Fruit fly (Drosophila melanogaster) whole organism, embryonic: ENCODE measurements around the gene Rad60.

Source experiments
- B-H1 ChIP-seq: fragments of 200-800 bp; sonication (Bioruptor generic); IDR thresholded peaks from 3 replicates; pipeline ENCODE4 v1.3.6; 2022; ENCODE audit warnings: missing biosample characterization, missing genetic modification characterization
- CG10462 ChIP-seq: fragments of 200-800 bp; sonication (Bioruptor generic); optimal IDR thresholded peaks from 2 replicates; lab custom pipeline; 2016; ENCODE audit warnings: missing biosample characterization, missing genetic modification characterization
- CG11398 ChIP-seq: fragments of 200-800 bp; sonication (Bioruptor generic); optimal IDR thresholded peaks from 2 replicates; lab custom pipeline; 2016; ENCODE audit warnings: missing biosample characterization, missing genetic modification characterization
- CG11695 ChIP-seq: fragments of 200-800 bp; sonication (Bioruptor generic); IDR thresholded peaks from 3 replicates; pipeline ENCODE4 v1.3.6; 2022; ENCODE audit warnings: missing biosample characterization, missing genetic modification characterization
- CG12659 ChIP-seq: fragments of 200-800 bp; sonication (Bioruptor generic); optimal IDR thresholded peaks from 3 replicates; lab custom pipeline; 2017; ENCODE audit warnings: mild to moderate bottlenecking, missing biosample characterization, missing genetic modification reagents, missing genetic modification characterization
- CG15269 ChIP-seq: fragments of 200-800 bp; sonication (Bioruptor generic); optimal IDR thresholded peaks from 2 replicates; lab custom pipeline; 2018; ENCODE audit warnings: missing biosample characterization, mild to moderate bottlenecking, missing genetic modification characterization, moderate library complexity
- CG1603 ChIP-seq: fragments of 200-800 bp; sonication (Bioruptor generic); optimal IDR thresholded peaks from 2 replicates; lab custom pipeline; 2019; ENCODE audit warnings: missing biosample characterization, mild to moderate bottlenecking, missing genetic modification characterization, moderate library complexity
- CG16779 ChIP-seq: fragments of 200-800 bp; sonication (Bioruptor generic); IDR thresholded peaks from 2 replicates; pipeline ENCODE4 v1.3.6; 2022; ENCODE audit warnings: missing biosample characterization, missing genetic modification characterization
- CG1792 ChIP-seq: fragments of 200-800 bp; sonication (Bioruptor generic); optimal IDR thresholded peaks from 2 replicates; lab custom pipeline; 2016; ENCODE audit warnings: missing biosample characterization, missing genetic modification characterization
- CG32532 ChIP-seq: fragments of 200-800 bp; sonication (Bioruptor generic); IDR thresholded peaks from 2 replicates; pipeline ENCODE4 v1.3.6; 2022; ENCODE audit warnings: missing biosample characterization, missing genetic modification characterization
- CG4820 ChIP-seq: fragments of 200-800 bp; sonication (Bioruptor generic); optimal IDR thresholded peaks from 3 replicates; lab custom pipeline; 2016; ENCODE audit warnings: missing biosample characterization, missing genetic modification characterization
- CG6175 ChIP-seq: fragments of 200-800 bp; sonication (Bioruptor generic); IDR thresholded peaks from 3 replicates; pipeline ENCODE4 v1.3.6; 2022; ENCODE audit warnings: missing biosample characterization, missing genetic modification characterization
- CG7839 ChIP-seq: fragments of 200-800 bp; sonication (Bioruptor generic); optimal IDR thresholded peaks from 3 replicates; lab custom pipeline; 2018; ENCODE audit warnings: missing biosample characterization, mild to moderate bottlenecking, missing genetic modification characterization, moderate library complexity
- CG9817 ChIP-seq: fragments of 200-800 bp; sonication (Bioruptor generic); optimal IDR thresholded peaks from 2 replicates; lab custom pipeline; 2018; ENCODE audit warnings: missing biosample characterization, mild to moderate bottlenecking, missing genetic modification characterization, moderate library complexity
- CG9876 ChIP-seq: fragments of 200-800 bp; sonication (Bioruptor generic); optimal IDR thresholded peaks from 2 replicates; lab custom pipeline; 2016; ENCODE audit warnings: missing biosample characterization, missing genetic modification characterization
- Chrac-16 ChIP-seq: fragments of 200-800 bp; sonication (Bioruptor generic); optimal IDR thresholded peaks from 3 replicates; lab custom pipeline; 2016; ENCODE audit warnings: missing biosample characterization, missing genetic modification characterization
- CoRest ChIP-seq: fragments of 200-800 bp; sonication (Bioruptor generic); optimal IDR thresholded peaks from 3 replicates; lab custom pipeline; 2018; ENCODE audit warnings: missing biosample characterization, mild to moderate bottlenecking, missing genetic modification characterization, moderate library complexity
- H15 ChIP-seq: fragments of 200-800 bp; sonication (Bioruptor generic); IDR thresholded peaks from 3 replicates; pipeline ENCODE4 v1.3.6; 2022; ENCODE audit warnings: missing biosample characterization, missing genetic modification characterization
- HHEX ChIP-seq: fragments of 200-800 bp; sonication (Bioruptor generic); optimal IDR thresholded peaks from 3 replicates; lab custom pipeline; 2017; ENCODE audit warnings: missing biosample characterization, mild to moderate bottlenecking, missing genetic modification characterization, missing genetic modification reagents
- Hmr ChIP-seq: fragments of 200-800 bp; sonication (Bioruptor generic); optimal IDR thresholded peaks from 3 replicates; lab custom pipeline; 2017; ENCODE audit warnings: mild to moderate bottlenecking, missing biosample characterization, missing genetic modification reagents, missing genetic modification characterization
- Jarid2 ChIP-seq: fragments of 200-800 bp; sonication (Bioruptor generic); optimal IDR thresholded peaks from 3 replicates; lab custom pipeline; 2017; ENCODE audit warnings: mild to moderate bottlenecking, missing biosample characterization, missing genetic modification reagents, missing genetic modification characterization
- Lim3 ChIP-seq: fragments of 200-800 bp; sonication (Bioruptor generic); IDR thresholded peaks from 2 replicates; pipeline ENCODE4 v1.3.6; 2022; ENCODE audit warnings: missing biosample characterization, missing genetic modification characterization
- NFAT ChIP-seq: fragments of 200-800 bp; sonication (Bioruptor generic); IDR thresholded peaks from 2 replicates; pipeline ENCODE4 v1.3.6; 2022; ENCODE audit warnings: missing biosample characterization, missing genetic modification characterization
- Sox100B ChIP-seq: fragments of 200-800 bp; sonication (Bioruptor generic); optimal IDR thresholded peaks from 3 replicates; lab custom pipeline; 2018; ENCODE audit warnings: missing biosample characterization, mild to moderate bottlenecking, missing genetic modification characterization
- Sox102F ChIP-seq: fragments of 200-800 bp; sonication (Bioruptor generic); optimal IDR thresholded peaks from 2 replicates; lab custom pipeline; 2018; ENCODE audit warnings: missing biosample characterization, mild to moderate bottlenecking, missing genetic modification characterization, moderate library complexity
- Sry-β ChIP-seq: fragments of 200-800 bp; sonication (Bioruptor generic); optimal IDR thresholded peaks from 2 replicates; lab custom pipeline; 2018; ENCODE audit warnings: missing biosample characterization, mild to moderate bottlenecking, missing genetic modification characterization, moderate library complexity
- Xbp1 ChIP-seq: fragments of 200-800 bp; sonication (Bioruptor generic); optimal IDR thresholded peaks from 3 replicates; lab custom pipeline; 2016; ENCODE audit warnings: missing biosample characterization, mild to moderate bottlenecking, missing genetic modification characterization
- ash1 ChIP-seq: fragments of 200-800 bp; sonication (Bioruptor generic); optimal IDR thresholded peaks from 2 replicates; lab custom pipeline; 2018; ENCODE audit warnings: missing biosample characterization, mild to moderate bottlenecking, missing genetic modification characterization
- bbx ChIP-seq: fragments of 200-800 bp; sonication (Bioruptor generic); IDR thresholded peaks from 2 replicates; pipeline ENCODE4 v1.3.6; 2022; ENCODE audit warnings: missing biosample characterization, missing genetic modification characterization; ENCODE audit not compliant: partially characterized antibody
- btn ChIP-seq: fragments of 200-800 bp; sonication (Bioruptor generic); optimal IDR thresholded peaks from 2 replicates; lab custom pipeline; 2016; ENCODE audit warnings: missing biosample characterization, missing genetic modification characterization
- cg ChIP-seq: fragments of 200-800 bp; sonication (Bioruptor generic); optimal IDR thresholded peaks from 3 replicates; lab custom pipeline; 2019; ENCODE audit warnings: missing biosample characterization, mild to moderate bottlenecking, missing genetic modification characterization, moderate library complexity
- corto ChIP-seq: fragments of 200-800 bp; sonication (Bioruptor generic); optimal IDR thresholded peaks from 2 replicates; lab custom pipeline; 2016; ENCODE audit warnings: missing biosample characterization, mild to moderate bottlenecking, missing genetic modification characterization, moderate library complexity
- crp ChIP-seq, 2 experiments: fragments of 200-800 bp; sonication (Bioruptor generic); optimal IDR thresholded peaks; 2 replicates in 1 of 2; 3 replicates in 1 of 2; lab custom pipeline; 2017; ENCODE audit warnings: missing biosample characterization in 2 of 2, missing genetic modification characterization in 2 of 2, mild to moderate bottlenecking in 1 of 2, moderate library complexity in 1 of 2
- cwo ChIP-seq: fragments of 200-800 bp; sonication (Bioruptor generic); optimal IDR thresholded peaks from 3 replicates; lab custom pipeline; 2017; ENCODE audit warnings: missing biosample characterization, missing genetic modification characterization, mild to moderate bottlenecking, moderate library complexity, missing genetic modification reagents
- gcm ChIP-seq: fragments of 200-800 bp; sonication (Bioruptor generic); optimal IDR thresholded peaks from 2 replicates; lab custom pipeline; 2019; ENCODE audit warnings: missing biosample characterization, mild to moderate bottlenecking, missing genetic modification characterization, moderate library complexity
- kni ChIP-seq: fragments of 200-800 bp; sonication (Bioruptor generic); optimal IDR thresholded peaks from 3 replicates; lab custom pipeline; 2017; ENCODE audit warnings: mild to moderate bottlenecking, missing biosample characterization, missing genetic modification reagents, missing genetic modification characterization
- lilli ChIP-seq: fragments of 200-800 bp; sonication (Bioruptor generic); optimal IDR thresholded peaks from 3 replicates; lab custom pipeline; 2016; ENCODE audit warnings: missing biosample characterization, missing genetic modification characterization
- lov ChIP-seq, 2 experiments: fragments of 200-800 bp in 1 of 2; fragments of >200 bp in 1 of 2; sonication (Bioruptor generic) in 1 of 2; IDR thresholded peaks in 1 of 2; optimal IDR thresholded peaks in 1 of 2; 2 replicates in 1 of 2; 3 replicates in 1 of 2; pipeline versions ENCODE4 v1.3.6 to Lab custom; 2017 to 2022; ENCODE audit warnings: missing biosample characterization in 1 of 2, missing genetic modification characterization in 1 of 2
- odd ChIP-seq: fragments of 200-800 bp; sonication (Bioruptor generic); optimal IDR thresholded peaks from 2 replicates; lab custom pipeline; 2017; ENCODE audit warnings: missing biosample characterization, mild to moderate bottlenecking, missing genetic modification characterization
- org-1 ChIP-seq: fragments of 200-800 bp; sonication (Bioruptor generic); optimal IDR thresholded peaks from 2 replicates; lab custom pipeline; 2017; ENCODE audit warnings: missing biosample characterization, missing genetic modification characterization
- pb ChIP-seq: fragments of 200-800 bp; sonication (Bioruptor generic); optimal IDR thresholded peaks from 3 replicates; lab custom pipeline; 2016; ENCODE audit warnings: missing biosample characterization, missing genetic modification characterization
- prd ChIP-seq, 3 experiments: fragments of >200 bp in 2 of 3; fragments of 200-800 bp in 1 of 3; sonication (Bioruptor generic) in 1 of 3; optimal IDR thresholded peaks in 2 of 3; IDR thresholded peaks in 1 of 3; 2 replicates in 2 of 3; 3 replicates in 1 of 3; pipeline versions ENCODE4 v1.3.6 to Lab custom; 2017 to 2022; ENCODE audit warnings: missing biosample characterization in 1 of 3, missing genetic modification characterization in 1 of 3
- psq ChIP-seq: fragments of 200-800 bp; sonication (Bioruptor generic); optimal IDR thresholded peaks from 2 replicates; lab custom pipeline; 2017; ENCODE audit warnings: missing biosample characterization, missing genetic modification characterization
- sc ChIP-seq, 3 experiments: fragments of >200 bp in 2 of 3; fragments of 200-800 bp in 1 of 3; sonication (Bioruptor generic) in 1 of 3; optimal IDR thresholded peaks; 2 replicates in 2 of 3; 3 replicates in 1 of 3; lab custom pipeline; 2017; ENCODE audit warnings: mild to moderate bottlenecking in 1 of 3, missing biosample characterization in 1 of 3, missing genetic modification characterization in 1 of 3, missing genetic modification reagents in 1 of 3
- sqz ChIP-seq: fragments of 200-800 bp; sonication (Bioruptor generic); optimal IDR thresholded peaks from 3 replicates; lab custom pipeline; 2018; ENCODE audit warnings: missing biosample characterization, mild to moderate bottlenecking, missing genetic modification characterization
- sug ChIP-seq: fragments of 200-800 bp; optimal IDR thresholded peaks from 2 replicates; lab custom pipeline; 2019; ENCODE audit warnings: missing biosample characterization, mild to moderate bottlenecking, missing genetic modification characterization, moderate library complexity
- vfl ChIP-seq: fragments of 200-800 bp; sonication (Bioruptor generic); optimal IDR thresholded peaks from 2 replicates; lab custom pipeline; 2016; ENCODE audit warnings: missing biosample characterization, missing genetic modification characterization
- zen2 ChIP-seq: fragments of 200-800 bp; sonication (Bioruptor generic); IDR thresholded peaks from 3 replicates; pipeline ENCODE4 v1.3.6; 2022; ENCODE audit warnings: missing biosample characterization, missing genetic modification characterization; ENCODE audit not compliant: partially characterized antibody

The Rad60 gene

dm6 chr3R:23201122-23201521 lies 50.2 kb downstream of the Rad60 start (continued):
- TF ChIP-seq CG9817 (tag; lab: Kevin White, UChicago): no peak
- TF ChIP-seq CG16779 (GFP tag; lab: Robert Waterston, UW): no peak
- no peak for TF ChIP-seq pb (GFP tag; lab: Kevin White, UChicago)
- no peak for TF ChIP-seq org-1 (GFP tag; lab: Kevin White, UChicago)
- TF ChIP-seq CG10462: no peak
- TF ChIP-seq HHEX (GFP tag; lab: Kevin White, UChicago): no peak
- TF ChIP-seq CG4820 (GFP tag; lab: Kevin White, UChicago): no peak
- no peak for TF ChIP-seq NFAT (GFP tag; lab: Robert Waterston, UW)
- no peak for TF ChIP-seq CG15269
- no peak for TF ChIP-seq sug
- no peak for TF ChIP-seq btn (GFP tag; lab: Kevin White, UChicago)
- TF ChIP-seq Sox102F (GFP tag; lab: Kevin White, UChicago): no peak
- TF ChIP-seq gcm (GFP tag; lab: Kevin White, UChicago): peak; percentile 30
- no peak for TF ChIP-seq vfl (GFP tag; lab: Kevin White, UChicago)
- no peak for TF ChIP-seq CG7839 (tag; lab: Kevin White, UChicago)
- no peak for TF ChIP-seq Sox100B (GFP tag; lab: Kevin White, UChicago)
- no peak for TF ChIP-seq B-H1
- TF ChIP-seq Jarid2 (GFP tag; lab: Kevin White, UChicago): peak; percentile 35
- no peak for TF ChIP-seq cwo (GFP tag; lab: Kevin White, UChicago)
- no peak for TF ChIP-seq CG12659 (GFP tag; lab: Kevin White, UChicago)
- no peak for TF ChIP-seq CG11695
- TF ChIP-seq CG6175: no peak
- peak; percentile 6 for TF ChIP-seq odd
- TF ChIP-seq Lim3: no peak
- no peak for TF ChIP-seq lilli (GFP tag; lab: Kevin White, UChicago)
- TF ChIP-seq kni (GFP tag; lab: Kevin White, UChicago): peak; percentile 71
- no peak for TF ChIP-seq lov (optimal IDR thresholded peaks at IDR 0.05; lab: Kevin White, UChicago)
- peak; percentile 56; the same call in 1 of the 3 replicates for TF ChIP-seq lov (GFP tag; IDR thresholded peaks at IDR 0.05; lab: Robert Waterston, UW)
- no peak for TF ChIP-seq CG11398 (GFP tag; lab: Kevin White, UChicago)
- TF ChIP-seq ash1 (GFP tag; lab: Kevin White, UChicago): no peak
- TF ChIP-seq psq: no peak
- no peak for TF ChIP-seq Sry-β (GFP tag; lab: Kevin White, UChicago)
- TF ChIP-seq CoRest: peak; percentile 23
- no peak; the same call in 1 of the 2 replicates for TF ChIP-seq CG32532 (GFP tag; lab: Robert Waterston, UW)
- TF ChIP-seq Chrac-16: no peak
- no peak for TF ChIP-seq CG1603 (tag; lab: Kevin White, UChicago)
- no peak for TF ChIP-seq Hmr (GFP tag; lab: Kevin White, UChicago)
- TF ChIP-seq zen2: 0 out of 3 replicates have a peak, but pooled peaks have one; percentile 36
- TF ChIP-seq CG1792 (GFP tag; lab: Kevin White, UChicago): no peak
- no peak for TF ChIP-seq bbx (GFP tag; lab: Robert Waterston, UW)
- peak; percentile 68 for TF ChIP-seq sqz (GFP tag; lab: Kevin White, UChicago)
- no peak for TF ChIP-seq crp (GFP tag; optimal IDR thresholded peaks at IDR 0.05; lab: Kevin White, UChicago)
- TF ChIP-seq Xbp1: no peak
- no peak for TF ChIP-seq sc (optimal IDR thresholded peaks at IDR 0.05; lab: Kevin White, UChicago)
- no peak for TF ChIP-seq sc (GFP tag; optimal IDR thresholded peaks at IDR 0.05; lab: Kevin White, UChicago)
- no peak for TF ChIP-seq prd (optimal IDR thresholded peaks at IDR 0.05; lab: Kevin White, UChicago)
- TF ChIP-seq prd (GFP tag; IDR thresholded peaks at IDR 0.05; lab: Robert Waterston, UW): no peak
- TF ChIP-seq CG9876 (GFP tag; lab: Kevin White, UChicago): no peak
- TF ChIP-seq cg: peak; percentile 96
- no peak for TF ChIP-seq H15 (GFP tag; lab: Robert Waterston, UW)
- TF ChIP-seq corto (GFP tag; lab: Kevin White, UChicago): no peak
